Worm (Caenorhabditis elegans): ENCODE data around the gene F28F5.4.

DNA sequence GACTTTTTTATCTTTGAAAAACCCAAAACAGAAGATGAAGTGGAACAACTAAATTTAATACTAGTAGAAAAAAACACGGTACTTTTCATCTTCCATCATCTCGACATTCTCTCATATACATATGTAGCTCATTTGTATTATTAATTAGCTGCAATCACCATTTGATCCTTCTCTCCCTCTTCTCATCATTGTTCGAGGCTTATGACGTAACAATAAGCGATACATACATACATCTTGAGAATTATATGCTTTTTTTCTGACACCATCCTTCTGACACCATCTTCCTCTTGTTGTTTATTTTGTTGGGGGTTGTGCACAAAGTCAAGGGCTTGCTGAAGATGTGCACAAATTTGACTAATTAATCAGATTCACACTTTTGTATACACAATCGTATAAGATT lies 20.5 kb upstream of the F28F5.4 start:
- TF ChIP-seq C34F6.9 (tag; optimal IDR thresholded peaks at IDR 0.05) (no peak), lsy-2 (tag; optimal IDR thresholded peaks at IDR 0.05) (no peak), skn-1 (tag; optimal IDR thresholded peaks at IDR 0.05) (no peak), blmp-1 (tag; optimal IDR thresholded peaks at IDR 0.05; ENCODE audit: insufficient read depth) (no peak), unc-39 (tag; optimal IDR thresholded peaks at IDR 0.05) (no peak), lin-39 (tag; optimal IDR thresholded peaks at IDR 0.05) (no peak), nhr-25 (tag; optimal IDR thresholded peaks at IDR 0.05) (no peak), nhr-23 (tag; optimal IDR thresholded peaks at IDR 0.05) (no peak), nhr-12 (tag; optimal IDR thresholded peaks at IDR 0.05) (no peak), ZK546.5 (tag; optimal IDR thresholded peaks at IDR 0.05) (no peak)

Measured in whole organism, L2 larva.